Fruit fly (Drosophila melanogaster) whole organism, embryonic: ENCODE results near the gene CG7006.
A peak's percentile ranks its signal among the peaks of the same experiment; 100 is the strongest.

Experiments
- ATbp ChIP-seq: fragments of 200-800 bp; sonication (Bioruptor generic); optimal IDR thresholded peaks from 2 replicates; lab custom pipeline; 2017; ENCODE audit warnings: missing biosample characterization, mild to moderate bottlenecking, missing genetic modification characterization, missing genetic modification reagents
- Adf1 ChIP-seq: fragments of 200-800 bp; sonication (Bioruptor generic); IDR thresholded peaks from 2 replicates; pipeline ENCODE4 v1.3.6; 2022; ENCODE audit warnings: missing biosample characterization, missing genetic modification characterization
- B-H1 ChIP-seq: fragments of 200-800 bp; sonication (Bioruptor generic); IDR thresholded peaks from 3 replicates; pipeline ENCODE4 v1.3.6; 2022; ENCODE audit warnings: missing biosample characterization, missing genetic modification characterization
- BEAF-32 ChIP-seq: fragments of 200-800 bp; sonication (Bioruptor generic); optimal IDR thresholded peaks from 3 replicates; lab custom pipeline; 2017; ENCODE audit warnings: missing biosample characterization, missing genetic modification characterization, mild to moderate bottlenecking, moderate library complexity, missing genetic modification reagents
- C15 ChIP-seq: fragments of 200-800 bp; sonication (Bioruptor generic); IDR thresholded peaks from 3 replicates; pipeline ENCODE4 v1.3.6; 2022; ENCODE audit warnings: missing biosample characterization, missing genetic modification characterization
- CG10321 ChIP-seq: fragments of 200-800 bp; sonication (Bioruptor generic); IDR thresholded peaks from 2 replicates; pipeline ENCODE4 v1.3.6; 2022; ENCODE audit warnings: missing biosample characterization, missing genetic modification characterization
- CG11085 ChIP-seq: fragments of 200-800 bp; sonication (Bioruptor generic); IDR thresholded peaks from 2 replicates; pipeline ENCODE4 v1.3.6; 2022; ENCODE audit warnings: missing biosample characterization, missing genetic modification characterization
- CG12104 ChIP-seq: fragments of 200-800 bp; sonication (Bioruptor generic); optimal IDR thresholded peaks from 3 replicates; lab custom pipeline; 2016; ENCODE audit warnings: missing biosample characterization, missing genetic modification characterization
- CG14050 ChIP-seq: fragments of 200-800 bp; sonication (Bioruptor generic); IDR thresholded peaks from 3 replicates; pipeline ENCODE4 v1.3.6; 2022; ENCODE audit warnings: missing biosample characterization, missing genetic modification characterization
- CG14860 ChIP-seq: fragments of 200-800 bp; sonication (Bioruptor generic); IDR thresholded peaks from 3 replicates; pipeline ENCODE4 v1.3.6; 2022; ENCODE audit warnings: missing biosample characterization, missing genetic modification characterization; ENCODE audit not compliant: partially characterized antibody
- CG15479 ChIP-seq: fragments of 200-800 bp; sonication (Bioruptor generic); optimal IDR thresholded peaks from 3 replicates; lab custom pipeline; 2019; ENCODE audit warnings: missing biosample characterization, mild to moderate bottlenecking, missing genetic modification characterization, moderate library complexity
- CG1602 ChIP-seq: fragments of 200-800 bp; sonication (Bioruptor generic); optimal IDR thresholded peaks from 3 replicates; lab custom pipeline; 2016; ENCODE audit warnings: missing biosample characterization, missing genetic modification characterization
- CG17829 ChIP-seq: fragments of 200-800 bp; optimal IDR thresholded peaks from 2 replicates; lab custom pipeline; 2019; ENCODE audit warnings: missing biosample characterization, mild to moderate bottlenecking, missing genetic modification characterization, moderate library complexity
- CG2889 ChIP-seq: fragments of 200-800 bp; sonication (Bioruptor generic); IDR thresholded peaks from 3 replicates; pipeline ENCODE4 v1.3.6; 2022; ENCODE audit warnings: missing biosample characterization, missing genetic modification characterization
- CG30020 ChIP-seq: fragments of 200-800 bp; optimal IDR thresholded peaks from 2 replicates; lab custom pipeline; 2019; ENCODE audit warnings: missing biosample characterization, mild to moderate bottlenecking, missing genetic modification characterization, moderate library complexity
- CG30403 ChIP-seq: fragments of 200-800 bp; sonication (Bioruptor generic); optimal IDR thresholded peaks from 3 replicates; lab custom pipeline; 2016; ENCODE audit warnings: missing biosample characterization, missing genetic modification characterization
- CG31224 ChIP-seq: fragments of 200-800 bp; sonication (Bioruptor generic); IDR thresholded peaks from 2 replicates; pipeline ENCODE4 v1.3.6; 2022; ENCODE audit warnings: missing biosample characterization, missing genetic modification characterization
- CG4617 ChIP-seq: fragments of 200-800 bp; sonication (Bioruptor generic); optimal IDR thresholded peaks from 3 replicates; lab custom pipeline; 2016; ENCODE audit warnings: missing biosample characterization, missing genetic modification characterization, borderline replicate concordance
- CG6654 ChIP-seq: fragments of 200-800 bp; sonication (Bioruptor generic); optimal IDR thresholded peaks from 2 replicates; lab custom pipeline; 2017; ENCODE audit warnings: missing biosample characterization, mild to moderate bottlenecking, missing genetic modification characterization
- CG7271 ChIP-seq: fragments of 200-800 bp; sonication (Bioruptor generic); optimal IDR thresholded peaks from 2 replicates; lab custom pipeline; 2018; ENCODE audit warnings: missing biosample characterization, mild to moderate bottlenecking, missing genetic modification characterization, moderate library complexity
- CG7786 ChIP-seq: fragments of 200-800 bp; sonication (Bioruptor generic); optimal IDR thresholded peaks from 2 replicates; lab custom pipeline; 2016; ENCODE audit warnings: missing biosample characterization, missing genetic modification characterization
- CG8765 ChIP-seq: fragments of 200-800 bp; sonication (Bioruptor generic); IDR thresholded peaks from 2 replicates; pipeline ENCODE4 v1.3.6; 2022; ENCODE audit warnings: missing biosample characterization, missing genetic modification characterization
- CG9215 ChIP-seq: fragments of 200-800 bp; sonication (Bioruptor generic); IDR thresholded peaks from 2 replicates; pipeline ENCODE4 v1.3.6; 2022; ENCODE audit warnings: missing biosample characterization, missing genetic modification characterization
- CG9609 ChIP-seq: fragments of 200-800 bp; sonication (Bioruptor generic); optimal IDR thresholded peaks from 3 replicates; lab custom pipeline; 2016; ENCODE audit warnings: missing biosample characterization, missing genetic modification characterization
- CG9727 ChIP-seq: fragments of 200-800 bp; sonication (Bioruptor generic); optimal IDR thresholded peaks from 3 replicates; lab custom pipeline; 2017; ENCODE audit warnings: missing biosample characterization, mild to moderate bottlenecking, missing genetic modification characterization
- CTCF ChIP-seq: fragments of 200-800 bp; sonication (Bioruptor generic); optimal IDR thresholded peaks from 2 replicates; lab custom pipeline; 2017; ENCODE audit warnings: missing biosample characterization, mild to moderate bottlenecking, missing genetic modification characterization, moderate library complexity
- ERR ChIP-seq: fragments of 200-800 bp; sonication (Bioruptor generic); optimal IDR thresholded peaks from 2 replicates; lab custom pipeline; 2016; ENCODE audit warnings: missing biosample characterization, missing genetic modification characterization
- Ets65A ChIP-seq: fragments of 200-800 bp; sonication (Bioruptor generic); peaks from one replicate; lab custom pipeline; 2016; ENCODE audit warnings: missing biosample characterization, missing genetic modification characterization
- H2.0 ChIP-seq: fragments of 200-800 bp; sonication (Bioruptor generic); IDR thresholded peaks from 2 replicates; pipeline ENCODE4 v1.3.6; 2022; ENCODE audit warnings: missing biosample characterization, missing genetic modification characterization
- Hmx ChIP-seq: fragments of 200-800 bp; sonication (Bioruptor generic); optimal IDR thresholded peaks from 2 replicates; lab custom pipeline; 2016; ENCODE audit warnings: missing biosample characterization, missing genetic modification characterization
- Hr51 ChIP-seq, 2 experiments: fragments of 200-800 bp; sonication (Bioruptor generic); optimal IDR thresholded peaks; 2 replicates in 1 of 2; 3 replicates in 1 of 2; lab custom pipeline; 2016 to 2018; ENCODE audit warnings: missing biosample characterization in 2 of 2, missing genetic modification characterization in 2 of 2, mild to moderate bottlenecking in 1 of 2, moderate library complexity in 1 of 2
- Hsf ChIP-seq: fragments of 200-800 bp; sonication (Bioruptor generic); optimal IDR thresholded peaks from 3 replicates; lab custom pipeline; 2016; ENCODE audit warnings: missing biosample characterization, missing genetic modification characterization
- Lhr ChIP-seq: fragments of 200-800 bp; sonication (Bioruptor generic); optimal IDR thresholded peaks from 3 replicates; lab custom pipeline; 2017; ENCODE audit warnings: mild to moderate bottlenecking, missing biosample characterization, missing genetic modification reagents, missing genetic modification characterization
- Opbp ChIP-seq: fragments of 200-800 bp; sonication (Bioruptor generic); IDR thresholded peaks from 3 replicates; pipeline ENCODE4 v1.3.6; 2022; ENCODE audit warnings: missing biosample characterization, missing genetic modification characterization; ENCODE audit not compliant: partially characterized antibody
- PHDP ChIP-seq: fragments of 200-800 bp; sonication (Bioruptor generic); optimal IDR thresholded peaks from 3 replicates; lab custom pipeline; 2018; ENCODE audit warnings: missing biosample characterization, mild to moderate bottlenecking, missing genetic modification characterization, moderate library complexity
- Rfx ChIP-seq: fragments of 200-800 bp; sonication (Bioruptor generic); IDR thresholded peaks from 2 replicates; pipeline ENCODE4 v1.3.6; 2022; ENCODE audit warnings: missing biosample characterization, missing genetic modification characterization
- bab2 ChIP-seq: fragments of 200-800 bp; sonication (Bioruptor generic); optimal IDR thresholded peaks from 2 replicates; lab custom pipeline; 2016; ENCODE audit warnings: missing biosample characterization, missing genetic modification characterization
- cato ChIP-seq: fragments of 200-800 bp; sonication (Bioruptor generic); optimal IDR thresholded peaks from 2 replicates; lab custom pipeline; 2016; ENCODE audit warnings: missing biosample characterization, missing genetic modification characterization, borderline replicate concordance
- ci ChIP-seq: fragments of 200-800 bp; sonication (Bioruptor generic); IDR thresholded peaks from 3 replicates; pipeline ENCODE4 v1.3.6; 2022; ENCODE audit warnings: missing biosample characterization, missing genetic modification characterization
- crc ChIP-seq: fragments of 200-800 bp; sonication (Bioruptor generic); optimal IDR thresholded peaks from 2 replicates; lab custom pipeline; 2016; ENCODE audit warnings: missing biosample characterization, missing genetic modification characterization
- fd64A ChIP-seq: fragments of 200-800 bp; sonication (Bioruptor generic); optimal IDR thresholded peaks from 3 replicates; lab custom pipeline; 2018; ENCODE audit warnings: missing biosample characterization, mild to moderate bottlenecking, missing genetic modification characterization
- gt ChIP-seq: fragments of 200-800 bp; sonication (Bioruptor generic); IDR thresholded peaks from 2 replicates; pipeline ENCODE4 v1.3.6; 2022; ENCODE audit warnings: missing biosample characterization, missing genetic modification characterization
- her ChIP-seq: fragments of 200-800 bp; sonication (Bioruptor generic); optimal IDR thresholded peaks from 2 replicates; lab custom pipeline; 2016; ENCODE audit warnings: missing biosample characterization, missing genetic modification characterization
- lov ChIP-seq, 2 experiments: fragments of 200-800 bp in 1 of 2; fragments of >200 bp in 1 of 2; sonication (Bioruptor generic) in 1 of 2; IDR thresholded peaks in 1 of 2; optimal IDR thresholded peaks in 1 of 2; 2 replicates in 1 of 2; 3 replicates in 1 of 2; pipeline versions ENCODE4 v1.3.6 to Lab custom; 2017 to 2022; ENCODE audit warnings: missing biosample characterization in 1 of 2, missing genetic modification characterization in 1 of 2
- maf-S ChIP-seq: fragments of 200-800 bp; sonication (Bioruptor generic); optimal IDR thresholded peaks from 2 replicates; lab custom pipeline; 2016; ENCODE audit warnings: missing biosample characterization, missing genetic modification characterization
- mam ChIP-seq: fragments of 200-800 bp; sonication (Bioruptor generic); optimal IDR thresholded peaks from 3 replicates; lab custom pipeline; 2016; ENCODE audit warnings: missing biosample characterization, missing genetic modification characterization
- nau ChIP-seq: fragments of 200-800 bp; sonication (Bioruptor generic); optimal IDR thresholded peaks from 3 replicates; lab custom pipeline; 2017; ENCODE audit warnings: missing biosample characterization, mild to moderate bottlenecking, missing genetic modification characterization, missing genetic modification reagents
- nmo ChIP-seq: fragments of 200-800 bp; sonication (Bioruptor generic); optimal IDR thresholded peaks from 2 replicates; lab custom pipeline; 2018; ENCODE audit warnings: missing biosample characterization, mild to moderate bottlenecking, missing genetic modification characterization, moderate library complexity
- nom ChIP-seq: fragments of 200-800 bp; sonication (Bioruptor generic); optimal IDR thresholded peaks from 2 replicates; lab custom pipeline; 2017; ENCODE audit warnings: missing biosample characterization, missing genetic modification characterization, mild to moderate bottlenecking, moderate library complexity, missing genetic modification reagents
- tio ChIP-seq: fragments of 200-800 bp; sonication (Bioruptor generic); optimal IDR thresholded peaks from 2 replicates; lab custom pipeline; 2017; ENCODE audit warnings: missing biosample characterization, missing genetic modification characterization, inconsistent platforms
- vnd ChIP-seq: fragments of 200-800 bp; sonication (Bioruptor generic); IDR thresholded peaks from 3 replicates; pipeline ENCODE4 v1.3.6; 2022; ENCODE audit warnings: missing biosample characterization, missing genetic modification characterization; ENCODE audit not compliant: partially characterized antibody

The CG7006 gene

DNA sequence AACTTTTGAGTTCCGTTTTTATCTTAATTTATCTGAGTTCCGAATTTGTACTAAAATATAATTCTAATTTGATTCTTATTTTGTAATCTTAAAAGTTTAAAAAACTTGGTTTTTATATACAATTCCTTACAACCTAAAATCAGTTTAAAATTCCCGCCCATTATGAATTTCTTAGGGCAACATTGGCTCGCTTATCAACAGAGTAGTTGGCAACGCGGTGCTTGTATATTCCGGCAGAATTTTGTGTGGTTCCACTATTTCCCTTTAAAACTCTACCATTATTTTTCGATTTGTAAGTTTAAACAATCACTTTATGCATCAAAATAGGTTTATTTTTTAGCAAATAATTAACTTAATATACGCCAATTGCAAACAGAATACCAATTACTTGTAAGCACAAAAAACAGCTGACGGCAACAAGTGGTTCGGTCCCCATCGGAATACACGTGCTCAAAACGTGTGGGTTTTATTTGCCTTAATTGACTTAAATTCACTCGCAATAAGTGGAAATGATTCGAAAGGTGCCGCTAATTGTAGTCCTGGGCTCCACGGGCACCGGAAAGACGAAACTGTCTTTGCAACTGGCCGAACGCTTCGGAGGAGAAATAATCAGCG is 26.5 kb downstream of the CG7006 start, which contains the start of the genes CG11089 and CG31381 (continued):
- no peak for TF ChIP-seq bab2
- no peak for TF ChIP-seq mam (GFP tag; lab: Kevin White, UChicago)
- no peak for TF ChIP-seq tio (GFP tag; lab: Kevin White, UChicago)
- peak; percentile 39 for TF ChIP-seq CG17829
- TF ChIP-seq C15 (GFP tag; lab: Robert Waterston, UW) = no peak
- no peak for TF ChIP-seq nau (GFP tag; lab: Kevin White, UChicago)
- no peak for TF ChIP-seq CG15479 (GFP tag; lab: Kevin White, UChicago)
- no peak for TF ChIP-seq CG9609
- no peak for TF ChIP-seq vnd (GFP tag; lab: Robert Waterston, UW)
- peak; percentile 14 for TF ChIP-seq Ets65A (GFP tag; lab: Kevin White, UChicago)
- TF ChIP-seq crc (GFP tag; lab: Kevin White, UChicago) = no peak
- TF ChIP-seq Rfx (GFP tag; lab: Robert Waterston, UW) = no peak
- TF ChIP-seq fd64A (GFP tag; lab: Kevin White, UChicago) = no peak
- peak; percentile 46 for TF ChIP-seq CG9727 (GFP tag; lab: Kevin White, UChicago)
- TF ChIP-seq CG14860 (GFP tag; lab: Robert Waterston, UW) = no peak
- no peak for TF ChIP-seq BEAF-32 (GFP tag; lab: Kevin White, UChicago)
- peak; percentile 2 for TF ChIP-seq CG30020 (tag; lab: Kevin White, UChicago)
- no peak for TF ChIP-seq Opbp
- no peak for TF ChIP-seq her
- TF ChIP-seq Hr51 (GFP tag; optimal IDR thresholded peaks at IDR 0.05; lab: Kevin White, UChicago) = no peak
- no peak for TF ChIP-seq H2.0 (GFP tag; lab: Robert Waterston, UW)
- no peak for TF ChIP-seq CG11085 (GFP tag; lab: Robert Waterston, UW)
- TF ChIP-seq gt = no peak
- no peak for TF ChIP-seq CG14050 (GFP tag; lab: Robert Waterston, UW)
- peak; percentile 38 for TF ChIP-seq CG12104
- no peak for TF ChIP-seq Adf1 (GFP tag; lab: Robert Waterston, UW)
- no peak for TF ChIP-seq PHDP (tag; lab: Kevin White, UChicago)
- no peak for TF ChIP-seq nom (GFP tag; lab: Kevin White, UChicago)
- no peak for TF ChIP-seq CG7271 (tag; lab: Kevin White, UChicago)
- no peak for TF ChIP-seq ERR
- no peak for TF ChIP-seq ci
- no peak for TF ChIP-seq CG8765 (GFP tag; lab: Robert Waterston, UW)
- no peak for TF ChIP-seq CG1602
- no peak for TF ChIP-seq maf-S (GFP tag; lab: Kevin White, UChicago)
- no peak for TF ChIP-seq Hsf (GFP tag; lab: Kevin White, UChicago)
- no peak for TF ChIP-seq CG2889 (GFP tag; lab: Robert Waterston, UW)
- no peak for TF ChIP-seq CTCF (GFP tag; lab: Kevin White, UChicago)
- no peak for TF ChIP-seq cato (GFP tag; lab: Kevin White, UChicago)
- TF ChIP-seq lov (optimal IDR thresholded peaks at IDR 0.05; lab: Kevin White, UChicago) = no peak
- no peak for TF ChIP-seq lov (GFP tag; IDR thresholded peaks at IDR 0.05; lab: Robert Waterston, UW)
- no peak for TF ChIP-seq CG30403
- no peak for TF ChIP-seq CG7786
- no peak for TF ChIP-seq CG9215
- no peak for TF ChIP-seq CG10321 (GFP tag; lab: Robert Waterston, UW)
- TF ChIP-seq B-H1 (GFP tag; lab: Robert Waterston, UW) = no peak
- no peak for TF ChIP-seq Lhr (GFP tag; lab: Kevin White, UChicago)
- TF ChIP-seq CG4617 = no peak
- no peak for TF ChIP-seq ATbp (GFP tag; lab: Kevin White, UChicago)
- no peak for TF ChIP-seq CG6654 (GFP tag; lab: Kevin White, UChicago)
- TF ChIP-seq CG31224 (GFP tag; lab: Robert Waterston, UW) = no peak
- peak; percentile 36 for TF ChIP-seq nmo (GFP tag; lab: Kevin White, UChicago)
- TF ChIP-seq Hmx (GFP tag; lab: Kevin White, UChicago) = no peak
